5 worm cellular contexts compared by ENCODE assay signal in genomic region chrX:5129447-5129846, ce11.
TF ChIP-seq lines count a peak whose summit lies in the region.

No protein-coding gene starts in this region.

TF ChIP-seq in whole organism, L1 larva, 84 proteins besides CTCF, POLR2A, EP300 and RAD21 (continues in another document):
- TF ChIP-seq ztf-11 (tag; optimal IDR thresholded peaks at IDR 0.05; lab: Kevin White, UChicago) (no peak), ets-5 (GFP tag; IDR thresholded peaks at IDR 0.05; lab: Robert Waterston, UW) (no peak), fkh-10 (GFP tag; optimal IDR thresholded peaks at IDR 0.05; lab: Kevin White, UChicago) (no peak), swsn-7 (tag; optimal IDR thresholded peaks at IDR 0.05; lab: Kevin White, UChicago) (no peak), unc-30 (tag; optimal IDR thresholded peaks at IDR 0.05; lab: Kevin White, UChicago) (no peak), mab-9 (GFP tag; IDR thresholded peaks at IDR 0.05; lab: Robert Waterston, UW) (no peak), aly-2 (tag; optimal IDR thresholded peaks at IDR 0.05; lab: Kevin White, UChicago) (no peak), fos-1 (tag; optimal IDR thresholded peaks at IDR 0.05; lab: Kevin White, UChicago) (no peak), sptf-1 (tag; optimal IDR thresholded peaks at IDR 0.05; lab: Kevin White, UChicago) (no peak), ceh-90 (tag; optimal IDR thresholded peaks at IDR 0.05; lab: Kevin White, UChicago) (no peak), nhr-19 (GFP tag; conservative IDR thresholded peaks at IDR 0.05; lab: Robert Waterston, UW) (no peak), nhr-11 (tag; optimal IDR thresholded peaks at IDR 0.05; lab: Kevin White, UChicago) (no peak), fkh-8 (tag; optimal IDR thresholded peaks at IDR 0.05; lab: Kevin White, UChicago) (no peak), tbx-2 (tag; optimal IDR thresholded peaks at IDR 0.05; lab: Kevin White, UChicago) (no peak), snu-23 (GFP tag; optimal IDR thresholded peaks at IDR 0.05; lab: Kevin White, UChicago) (no peak), irx-1 (tag; optimal IDR thresholded peaks at IDR 0.05; lab: Kevin White, UChicago) (no peak), nhr-84 (tag; optimal IDR thresholded peaks at IDR 0.05; lab: Kevin White, UChicago) (no peak), elt-3 (tag; optimal IDR thresholded peaks at IDR 0.05; lab: Kevin White, UChicago) (no peak), C04F5.9 (tag; optimal IDR thresholded peaks at IDR 0.05; lab: Kevin White, UChicago) (no peak), lin-14 (GFP tag; optimal IDR thresholded peaks at IDR 0.05; lab: Kevin White, UChicago) (peak; percentile 55)

TF ChIP-seq in whole organism, L2 larva, 48 proteins besides CTCF, POLR2A, EP300 and RAD21:
- no peak for TF ChIP-seq sma-3 (GFP tag; optimal IDR thresholded peaks at IDR 0.05; lab: Kevin White, UChicago)
- TF ChIP-seq ztf-1 (GFP tag; conservative IDR thresholded peaks at IDR 0.05; lab: Robert Waterston, UW): no peak
- no peak for TF ChIP-seq nhr-12 (tag; optimal IDR thresholded peaks at IDR 0.05; lab: Kevin White, UChicago)
- TF ChIP-seq sma-9 (GFP tag; optimal IDR thresholded peaks at IDR 0.05; lab: Kevin White, UChicago): peak; percentile 20
- TF ChIP-seq sma-9 (tag; optimal IDR thresholded peaks at IDR 0.05; lab: Kevin White, UChicago): no peak

TF ChIP-seq in whole organism, L4 larva, 104 proteins besides CTCF, POLR2A, EP300 and RAD21:
- TF ChIP-seq hlh-11 (tag; optimal IDR thresholded peaks at IDR 0.05; lab: Kevin White, UChicago): no peak
- TF ChIP-seq ces-1 (GFP tag; optimal IDR thresholded peaks at IDR 0.05; lab: Kevin White, UChicago): peak; percentile 83

TF ChIP-seq in whole organism, late embryonic, 69 proteins besides CTCF, POLR2A, EP300 and RAD21:
- TF ChIP-seq F13H6.1 (tag; optimal IDR thresholded peaks at IDR 0.05; lab: Kevin White, UChicago) (no peak), pha-4 (tag; optimal IDR thresholded peaks at IDR 0.05; lab: Kevin White, UChicago) (no peak), ceh-31 (tag; optimal IDR thresholded peaks at IDR 0.05; lab: Kevin White, UChicago) (peak; percentile 43), sdc-2 (tag; optimal IDR thresholded peaks at IDR 0.05; lab: Kevin White, UChicago) (no peak), pqm-1 (tag; optimal IDR thresholded peaks at IDR 0.05; lab: Kevin White, UChicago) (no peak), pag-3 (tag; optimal IDR thresholded peaks at IDR 0.05; lab: Kevin White, UChicago; ENCODE audit: borderline replicate concordance) (no peak), ceh-19 (GFP tag; optimal IDR thresholded peaks at IDR 0.05; lab: Kevin White, UChicago) (no peak), unc-42 (tag; optimal IDR thresholded peaks at IDR 0.05; lab: Kevin White, UChicago) (peak; percentile 100)

TF ChIP-seq in whole organism, mixed stage, embryonic, 35 proteins besides CTCF, POLR2A, EP300 and RAD21:
- TF ChIP-seq ceh-43 (GFP tag; optimal IDR thresholded peaks at IDR 0.05; lab: Kevin White, UChicago): no peak
- peak; percentile 100 for TF ChIP-seq ces-1 (GFP tag; optimal IDR thresholded peaks at IDR 0.05; lab: Kevin White, UChicago)
- no peak for TF ChIP-seq mep-1 (tag; optimal IDR thresholded peaks at IDR 0.05; lab: Kevin White, UChicago)
- TF ChIP-seq unc-62 (GFP tag; optimal IDR thresholded peaks at IDR 0.05; lab: Kevin White, UChicago): peak; percentile 33
- TF ChIP-seq unc-120 (tag; optimal IDR thresholded peaks at IDR 0.05; lab: Kevin White, UChicago; ENCODE audit: poor library complexity, severe bottlenecking): no peak
TF ChIP-seq in whole organism, mixed stage, embryonic: peak in this region for 2.

Comparison
In these comparisons a context has a peak if more than half of its experiments do, and no peak if none do; other contexts are left out.
1. Of the 29 proteins assayed by ChIP-seq in both whole organism, L4 larva and whole organism, L1 larva: peak only in whole organism, L4 larva: none; only in whole organism, L1 larva: none; in both: ces-1; in neither: 28.